Worm (Caenorhabditis elegans) whole organism, L2 larva: ENCODE measurements around the gene clec-256.

Experiments
- ama-1 ChIP-seq: fragments of 150-350 bp; optimal IDR thresholded peaks from 2 replicates; lab custom pipeline; 2018; ENCODE audit warnings: inconsistent platforms
- lin-13 ChIP-seq: fragments of 150-350 bp; optimal IDR thresholded peaks from 2 replicates; lab custom pipeline; 2014; ENCODE audit warnings: missing biosample characterization, missing genetic modification reagents, missing genetic modification characterization
- nhr-129 ChIP-seq: fragments of 150-350 bp; optimal IDR thresholded peaks from 2 replicates; lab custom pipeline; 2014; ENCODE audit warnings: missing biosample characterization, missing genetic modification characterization
- unc-39 ChIP-seq: fragments of 150-350 bp; optimal IDR thresholded peaks from 2 replicates; lab custom pipeline; 2014; ENCODE audit warnings: missing biosample characterization, missing genetic modification characterization
- unc-62 ChIP-seq: fragments of 150-350 bp; optimal IDR thresholded peaks from 2 replicates; lab custom pipeline; 2014; ENCODE audit warnings: missing biosample characterization, missing genetic modification reagents, missing genetic modification characterization

ce11 chrV:18742108-18742507 lies 29.4 kb upstream of the clec-256 start, which contains the start of gene clec-250:
- TF ChIP-seq unc-62 (GFP tag; lab: Kevin White, UChicago) (no peak), lin-13 (GFP tag; lab: Kevin White, UChicago) (no peak), ama-1 (lab: Kevin White, UChicago) (no peak), nhr-129 (no peak), unc-39 (tag; lab: Kevin White, UChicago) (no peak)
